Fruit fly (Drosophila melanogaster) whole organism, prepupa: Measurements from ENCODE around the gene org-1.

Experiments used
- CG3032 ChIP-seq: fragments of 200-800 bp; optimal IDR thresholded peaks from 2 replicates; lab custom pipeline; 2019; ENCODE audit warnings: missing biosample characterization, mild to moderate bottlenecking, missing genetic modification characterization, moderate library complexity
- Ets21C ChIP-seq: fragments of 200-800 bp; sonication (Bioruptor generic); optimal IDR thresholded peaks from 3 replicates; lab custom pipeline; 2016; ENCODE audit warnings: missing biosample characterization, missing genetic modification characterization
- Hr39 ChIP-seq: fragments of 200-800 bp; sonication (Bioruptor generic); optimal IDR thresholded peaks from 2 replicates; lab custom pipeline; 2016; ENCODE audit warnings: missing biosample characterization, missing genetic modification characterization
- Hr4 ChIP-seq: fragments of 200-800 bp; sonication (Bioruptor generic); optimal IDR thresholded peaks from 3 replicates; lab custom pipeline; 2016; ENCODE audit warnings: missing biosample characterization, missing genetic modification characterization
- Met ChIP-seq: fragments of 200-800 bp; sonication (Bioruptor generic); optimal IDR thresholded peaks from 3 replicates; lab custom pipeline; 2016; ENCODE audit warnings: missing biosample characterization, missing genetic modification characterization
- Sox14 ChIP-seq: fragments of 200-800 bp; sonication (Bioruptor generic); optimal IDR thresholded peaks from 3 replicates; lab custom pipeline; 2016; ENCODE audit warnings: missing biosample characterization, missing genetic modification characterization
- dsx ChIP-seq: fragments of 200-800 bp; optimal IDR thresholded peaks from 3 replicates; lab custom pipeline; 2019; ENCODE audit warnings: missing biosample characterization, mild to moderate bottlenecking, missing genetic modification characterization, moderate library complexity; ENCODE audit not compliant: poor library complexity, severe bottlenecking
- esn ChIP-seq: fragments of 200-800 bp; sonication (Bioruptor generic); optimal IDR thresholded peaks from 2 replicates; lab custom pipeline; 2016; ENCODE audit warnings: missing biosample characterization, mild to moderate bottlenecking, missing genetic modification characterization, moderate library complexity
- pdm3 ChIP-seq: fragments of 200-800 bp; sonication (Bioruptor generic); optimal IDR thresholded peaks from 3 replicates; lab custom pipeline; 2016; ENCODE audit warnings: missing biosample characterization, missing genetic modification characterization
- salr ChIP-seq, 2 experiments: fragments of 200-800 bp; sonication (Bioruptor generic); optimal IDR thresholded peaks; 3 replicates each; lab custom pipeline; 2016 to 2018; ENCODE audit warnings: missing biosample characterization in 2 of 2, missing genetic modification characterization in 2 of 2, mild to moderate bottlenecking in 1 of 2

- TF ChIP-seq CG3032 (tag; lab: Kevin White, UChicago) (no peak), Sox14 (GFP tag; lab: Kevin White, UChicago) (no peak), esn (GFP tag; lab: Kevin White, UChicago) (no peak), pdm3 (GFP tag; lab: Kevin White, UChicago) (no peak), Ets21C (GFP tag; lab: Kevin White, UChicago) (no peak), Met (GFP tag; lab: Kevin White, UChicago) (no peak), Hr4 (GFP tag; lab: Kevin White, UChicago) (no peak), salr (GFP tag; optimal IDR thresholded peaks at IDR 0.05; lab: Kevin White, UChicago) (no peak), Hr39 (GFP tag; lab: Kevin White, UChicago) (no peak), dsx (GFP tag; lab: Kevin White, UChicago) (no peak)
Measured at dm6 chrX:8473339-8473887, 18.5 kb upstream of the org-1 start, which contains the start of gene Cp7Fb.
